Worm (Caenorhabditis elegans): Measurements from ENCODE around the gene K02H11.4.

Gene K02H11.4

ce11 chrV:1532455-1532854 lies 1.4 kb upstream of the K02H11.4 start:
- no peak for TF ChIP-seq ztf-1 (GFP tag; conservative IDR thresholded peaks at IDR 0.05)
- TF ChIP-seq fos-1 (tag; optimal IDR thresholded peaks at IDR 0.05), result no peak
- TF ChIP-seq elt-1 (tag; optimal IDR thresholded peaks at IDR 0.05), result no peak
- TF ChIP-seq ztf-4 (tag; optimal IDR thresholded peaks at IDR 0.05), result no peak
- TF ChIP-seq unc-39 (tag; optimal IDR thresholded peaks at IDR 0.05), result no peak
- no peak for TF ChIP-seq ama-1 (optimal IDR thresholded peaks at IDR 0.05)
- TF ChIP-seq lin-11 (tag; optimal IDR thresholded peaks at IDR 0.05), result no peak
- no peak for TF ChIP-seq R02D3.7 (tag; optimal IDR thresholded peaks at IDR 0.05)
- TF ChIP-seq ZK546.5 (tag; optimal IDR thresholded peaks at IDR 0.05), result no peak
- no peak for TF ChIP-seq mab-5 (tag; optimal IDR thresholded peaks at IDR 0.05)
- TF ChIP-seq unc-55 (GFP tag; optimal IDR thresholded peaks at IDR 0.05), result no peak
- TF ChIP-seq elt-3 (tag; optimal IDR thresholded peaks at IDR 0.05), result no peak
- TF ChIP-seq aly-2 (tag; optimal IDR thresholded peaks at IDR 0.05), result no peak
- TF ChIP-seq lin-39 (tag; optimal IDR thresholded peaks at IDR 0.05), result no peak
- TF ChIP-seq nhr-77 (tag; optimal IDR thresholded peaks at IDR 0.05), result no peak
- no peak for TF ChIP-seq nhr-12 (tag; optimal IDR thresholded peaks at IDR 0.05)
- no peak for TF ChIP-seq sem-4 (tag; optimal IDR thresholded peaks at IDR 0.05)
- TF ChIP-seq nhr-11 (tag; optimal IDR thresholded peaks at IDR 0.05), result no peak
- no peak for TF ChIP-seq blmp-1 (tag; optimal IDR thresholded peaks at IDR 0.05; ENCODE audit: insufficient read depth)
- no peak for TF ChIP-seq nhr-23 (tag; optimal IDR thresholded peaks at IDR 0.05)

- no peak for TF ChIP-seq blmp-1 (tag; optimal IDR thresholded peaks at IDR 0.05; ENCODE audit: insufficient read depth)
- TF ChIP-seq nhr-12 (tag; optimal IDR thresholded peaks at IDR 0.05), result no peak
- TF ChIP-seq ZK546.5 (tag; optimal IDR thresholded peaks at IDR 0.05), result no peak
- TF ChIP-seq nhr-23 (tag; optimal IDR thresholded peaks at IDR 0.05), result no peak
- TF ChIP-seq nhr-237 (tag; optimal IDR thresholded peaks at IDR 0.05), result no peak
- no peak for TF ChIP-seq egl-27 (tag; optimal IDR thresholded peaks at IDR 0.05)
- no peak for TF ChIP-seq nhr-6 (tag; optimal IDR thresholded peaks at IDR 0.05)
- TF ChIP-seq C34F6.9 (tag; optimal IDR thresholded peaks at IDR 0.05), result no peak
- TF ChIP-seq nhr-10 (tag; optimal IDR thresholded peaks at IDR 0.05), result no peak
- TF ChIP-seq elt-3 (tag; optimal IDR thresholded peaks at IDR 0.05), result no peak
- no peak for TF ChIP-seq lin-39 (tag; optimal IDR thresholded peaks at IDR 0.05)
- no peak for TF ChIP-seq mab-5 (tag; optimal IDR thresholded peaks at IDR 0.05)
Observed at ce11 chrV:1527985-1528384, 3.1 kb downstream of the K02H11.4 start, which contains the start of gene str-236. TSS of gene str-236 (minus strand) at chrV:1528085.

ce11 chrV:1522485-1522884 lies 8.6 kb downstream of the K02H11.4 start, which contains the start of gene str-243:
TSS of gene str-243 (plus strand) at chrV:1522785.
- no peak for TF ChIP-seq zag-1 (tag; optimal IDR thresholded peaks at IDR 0.05)
- no peak for TF ChIP-seq R02D3.7 (tag; optimal IDR thresholded peaks at IDR 0.05)
- no peak for TF ChIP-seq ceh-16 (tag; optimal IDR thresholded peaks at IDR 0.05)
- TF ChIP-seq aly-2 (tag; optimal IDR thresholded peaks at IDR 0.05), result no peak
- TF ChIP-seq crh-2 (tag; optimal IDR thresholded peaks at IDR 0.05), result no peak
- no peak for TF ChIP-seq alr-1 (tag; optimal IDR thresholded peaks at IDR 0.05)
- TF ChIP-seq nhr-77 (tag; optimal IDR thresholded peaks at IDR 0.05), result no peak
- no peak for TF ChIP-seq blmp-1 (tag; optimal IDR thresholded peaks at IDR 0.05; ENCODE audit: insufficient read depth)
- no peak for TF ChIP-seq nhr-129 (tag; optimal IDR thresholded peaks at IDR 0.05)
- no peak for TF ChIP-seq ztf-11 (tag; optimal IDR thresholded peaks at IDR 0.05)
- TF ChIP-seq lin-13 (GFP tag; optimal IDR thresholded peaks at IDR 0.05), result no peak
- no peak for TF ChIP-seq snpc-4 (tag; optimal IDR thresholded peaks at IDR 0.05)
- TF ChIP-seq nhr-237 (tag; optimal IDR thresholded peaks at IDR 0.05), result no peak
- TF ChIP-seq lin-11 (tag; optimal IDR thresholded peaks at IDR 0.05), result no peak
- TF ChIP-seq ZK546.5 (tag; optimal IDR thresholded peaks at IDR 0.05), result no peak

ce11 chrV:1521845-1522244 lies 9.2 kb downstream of the K02H11.4 start, which contains the start of gene str-240:
TSS of gene str-240 (minus strand) at chrV:1521945.
- TF ChIP-seq gmeb-1 (tag; optimal IDR thresholded peaks at IDR 0.05), result no peak

- TF ChIP-seq ceh-82 (tag; optimal IDR thresholded peaks at IDR 0.05), result no peak
- no peak for TF ChIP-seq sma-3 (GFP tag; optimal IDR thresholded peaks at IDR 0.05)
- no peak for TF ChIP-seq nhr-10 (tag; optimal IDR thresholded peaks at IDR 0.05)
- no peak for TF ChIP-seq nhr-77 (tag; optimal IDR thresholded peaks at IDR 0.05)
- no peak for TF ChIP-seq ceh-16 (tag; optimal IDR thresholded peaks at IDR 0.05)
- TF ChIP-seq skn-1 (tag; optimal IDR thresholded peaks at IDR 0.05), result no peak
- no peak for TF ChIP-seq unc-55 (GFP tag; optimal IDR thresholded peaks at IDR 0.05)
- no peak for TF ChIP-seq lin-11 (tag; optimal IDR thresholded peaks at IDR 0.05)
- no peak for TF ChIP-seq elt-1 (tag; optimal IDR thresholded peaks at IDR 0.05)
- TF ChIP-seq blmp-1 (tag; optimal IDR thresholded peaks at IDR 0.05; ENCODE audit: insufficient read depth), result no peak
- no peak for TF ChIP-seq nhr-11 (tag; optimal IDR thresholded peaks at IDR 0.05)
- no peak for TF ChIP-seq alr-1 (tag; optimal IDR thresholded peaks at IDR 0.05)
- no peak for TF ChIP-seq sma-9 (GFP tag; optimal IDR thresholded peaks at IDR 0.05)
- TF ChIP-seq sma-9 (tag; optimal IDR thresholded peaks at IDR 0.05), result no peak
- no peak for TF ChIP-seq mbf-1 (tag; optimal IDR thresholded peaks at IDR 0.05)
- no peak for TF ChIP-seq peb-1 (tag; optimal IDR thresholded peaks at IDR 0.05)
Observed at ce11 chrV:1511537-1511936, 19.5 kb downstream of the K02H11.4 start, which contains the start of gene nhr-260. TSS of gene nhr-260 (minus strand) at chrV:1511637.

Measured in whole organism, L2 larva.